Fruit fly (Drosophila melanogaster) whole organism, embryonic: ENCODE data around the gene dysc.

ENCODE experiments used
- CG1233 ChIP-seq: fragments of 200-800 bp; sonication (Bioruptor generic); optimal IDR thresholded peaks from 4 replicates; lab custom pipeline; 2018; ENCODE audit warnings: missing biosample characterization, mild to moderate bottlenecking, missing genetic modification characterization
- CG13287 ChIP-seq: fragments of 200-800 bp; sonication (Bioruptor generic); IDR thresholded peaks from 2 replicates; pipeline ENCODE4 v1.3.6; 2022; ENCODE audit warnings: missing biosample characterization, missing genetic modification characterization; ENCODE audit not compliant: partially characterized antibody
- CG13894 ChIP-seq: fragments of 200-800 bp; sonication (Bioruptor generic); optimal IDR thresholded peaks from 3 replicates; lab custom pipeline; 2018; ENCODE audit warnings: missing biosample characterization, mild to moderate bottlenecking, missing genetic modification characterization, moderate library complexity
- CG14441 ChIP-seq: fragments of 200-800 bp; sonication (Bioruptor generic); IDR thresholded peaks from 2 replicates; pipeline ENCODE4 v1.3.6; 2022; ENCODE audit warnings: missing biosample characterization, missing genetic modification characterization
- CG15011 ChIP-seq: fragments of 200-800 bp; sonication (Bioruptor generic); optimal IDR thresholded peaks from 3 replicates; lab custom pipeline; 2018; ENCODE audit warnings: missing biosample characterization, mild to moderate bottlenecking, missing genetic modification characterization
- CG17186 ChIP-seq: fragments of 200-800 bp; sonication (Bioruptor generic); optimal IDR thresholded peaks from 3 replicates; lab custom pipeline; 2017; ENCODE audit warnings: missing biosample characterization, missing genetic modification reagents, missing genetic modification characterization
- CG17328 ChIP-seq: fragments of 200-800 bp; sonication (Bioruptor generic); IDR thresholded peaks from 2 replicates; pipeline ENCODE4 v1.3.6; 2022; ENCODE audit warnings: missing biosample characterization, missing genetic modification characterization
- CG17359 ChIP-seq: fragments of 200-800 bp; sonication (Bioruptor generic); optimal IDR thresholded peaks from 3 replicates; lab custom pipeline; 2018; ENCODE audit warnings: missing biosample characterization, mild to moderate bottlenecking, missing genetic modification characterization, moderate library complexity
- CG18262 ChIP-seq: fragments of 200-800 bp; optimal IDR thresholded peaks from 3 replicates; lab custom pipeline; 2019; ENCODE audit warnings: missing biosample characterization, mild to moderate bottlenecking, missing genetic modification characterization, moderate library complexity
- CG32767 ChIP-seq: fragments of 200-800 bp; sonication (Bioruptor generic); IDR thresholded peaks from 2 replicates; pipeline ENCODE4 v1.3.6; 2022; ENCODE audit warnings: missing biosample characterization, missing genetic modification characterization
- CG3407 ChIP-seq: fragments of 200-800 bp; sonication (Bioruptor generic); optimal IDR thresholded peaks from 2 replicates; lab custom pipeline; 2018; ENCODE audit warnings: missing biosample characterization, mild to moderate bottlenecking, missing genetic modification characterization
- CG43689 ChIP-seq: fragments of 200-800 bp; sonication (Bioruptor generic); IDR thresholded peaks from 2 replicates; pipeline ENCODE4 v1.3.6; 2022; ENCODE audit warnings: missing biosample characterization, missing genetic modification characterization
- CG4424 ChIP-seq: fragments of 200-800 bp; sonication (Bioruptor generic); optimal IDR thresholded peaks from 3 replicates; lab custom pipeline; 2016; ENCODE audit warnings: missing biosample characterization, missing genetic modification characterization
- CG7372 ChIP-seq: fragments of 200-800 bp; sonication (Bioruptor generic); IDR thresholded peaks from 2 replicates; pipeline ENCODE4 v1.3.6; 2022; ENCODE audit warnings: missing biosample characterization, missing genetic modification characterization
- CG7556 ChIP-seq: fragments of 200-800 bp; sonication (Bioruptor generic); optimal IDR thresholded peaks from 2 replicates; lab custom pipeline; 2017; ENCODE audit warnings: missing biosample characterization, mild to moderate bottlenecking, missing genetic modification characterization
- CG8281 ChIP-seq: fragments of 200-800 bp; sonication (Bioruptor generic); optimal IDR thresholded peaks from 2 replicates; lab custom pipeline; 2018; ENCODE audit warnings: missing biosample characterization, mild to moderate bottlenecking, missing genetic modification characterization, moderate library complexity
- CG8944 ChIP-seq: fragments of 200-800 bp; sonication (Bioruptor generic); optimal IDR thresholded peaks from 3 replicates; lab custom pipeline; 2016; ENCODE audit warnings: missing biosample characterization, missing genetic modification characterization
- D19A ChIP-seq: fragments of 200-800 bp; optimal IDR thresholded peaks from 3 replicates; lab custom pipeline; 2019; ENCODE audit warnings: missing biosample characterization, mild to moderate bottlenecking, missing genetic modification characterization, moderate library complexity
- D19B ChIP-seq: fragments of 200-800 bp; sonication (Bioruptor generic); optimal IDR thresholded peaks from 2 replicates; lab custom pipeline; 2017; ENCODE audit warnings: missing biosample characterization, mild to moderate bottlenecking, missing genetic modification characterization
- Doc2 ChIP-seq: fragments of 200-800 bp; sonication (Bioruptor generic); IDR thresholded peaks from 2 replicates; pipeline ENCODE4 v1.3.6; 2022; ENCODE audit warnings: missing biosample characterization, missing genetic modification characterization
- Doc3 ChIP-seq: fragments of 200-800 bp; sonication (Bioruptor generic); IDR thresholded peaks from 3 replicates; pipeline ENCODE4 v1.3.6; 2022; ENCODE audit warnings: missing biosample characterization, missing genetic modification characterization; ENCODE audit not compliant: partially characterized antibody
- Elba2 ChIP-seq: fragments of 200-800 bp; sonication (Bioruptor generic); optimal IDR thresholded peaks from 3 replicates; lab custom pipeline; 2016; ENCODE audit warnings: missing biosample characterization, missing genetic modification characterization
- HLHmδ ChIP-seq: fragments of 200-800 bp; sonication (Bioruptor generic); optimal IDR thresholded peaks from 2 replicates; lab custom pipeline; 2018; ENCODE audit warnings: missing biosample characterization, mild to moderate bottlenecking, missing genetic modification characterization, moderate library complexity
- HmgZ ChIP-seq: fragments of 200-800 bp; sonication (Bioruptor generic); optimal IDR thresholded peaks from 2 replicates; lab custom pipeline; 2018; ENCODE audit warnings: missing biosample characterization, mild to moderate bottlenecking, missing genetic modification characterization
- Hmx ChIP-seq: fragments of 200-800 bp; sonication (Bioruptor generic); optimal IDR thresholded peaks from 2 replicates; lab custom pipeline; 2016; ENCODE audit warnings: missing biosample characterization, missing genetic modification characterization
- Hr39 ChIP-seq: fragments of >200 bp; optimal IDR thresholded peaks from 2 replicates; lab custom pipeline; 2017
- Hsf ChIP-seq: fragments of 200-800 bp; sonication (Bioruptor generic); optimal IDR thresholded peaks from 3 replicates; lab custom pipeline; 2016; ENCODE audit warnings: missing biosample characterization, missing genetic modification characterization
- Lhr ChIP-seq: fragments of 200-800 bp; sonication (Bioruptor generic); optimal IDR thresholded peaks from 3 replicates; lab custom pipeline; 2017; ENCODE audit warnings: mild to moderate bottlenecking, missing biosample characterization, missing genetic modification reagents, missing genetic modification characterization
- Lpt ChIP-seq: fragments of >200 bp; optimal IDR thresholded peaks from 2 replicates; lab custom pipeline; 2018; ENCODE audit warnings: missing biosample characterization, missing genetic modification characterization
- MESR4 ChIP-seq: fragments of 200-800 bp; sonication (Bioruptor generic); optimal IDR thresholded peaks from 2 replicates; lab custom pipeline; 2018; ENCODE audit warnings: missing biosample characterization, mild to moderate bottlenecking, missing genetic modification characterization, moderate library complexity
- Poxn ChIP-seq: fragments of 200-800 bp; sonication (Bioruptor generic); IDR thresholded peaks from 2 replicates; pipeline ENCODE4 v1.3.6; 2022; ENCODE audit warnings: missing biosample characterization, missing genetic modification characterization
- Ptx1 ChIP-seq: fragments of 200-800 bp; sonication (Bioruptor generic); IDR thresholded peaks from 2 replicates; pipeline ENCODE4 v1.3.6; 2022; ENCODE audit warnings: missing biosample characterization, missing genetic modification characterization
- Stat92E ChIP-seq, 3 experiments: fragments of >200 bp in 2 of 3; fragments of 200-800 bp in 1 of 3; sonication (Bioruptor generic) in 1 of 3; optimal IDR thresholded peaks; 2 replicates each; lab custom pipeline; 2017 to 2019; ENCODE audit warnings: missing biosample characterization in 3 of 3, missing genetic modification characterization in 3 of 3, mild to moderate bottlenecking in 1 of 3, moderate library complexity in 1 of 3
- Xrp1 ChIP-seq: fragments of 200-800 bp; sonication (Bioruptor generic); IDR thresholded peaks from 2 replicates; pipeline ENCODE4 v1.3.6; 2022; ENCODE audit warnings: missing biosample characterization, missing genetic modification characterization
- bowl ChIP-seq: fragments of 200-800 bp; sonication (Bioruptor generic); IDR thresholded peaks from 2 replicates; pipeline ENCODE4 v1.3.6; 2022; ENCODE audit warnings: missing biosample characterization, missing genetic modification characterization
- chif ChIP-seq, 2 experiments: fragments of 200-800 bp; sonication (Bioruptor generic); optimal IDR thresholded peaks; 3 replicates each; lab custom pipeline; 2016; ENCODE audit warnings: missing biosample characterization in 2 of 2, missing genetic modification characterization in 2 of 2
- h ChIP-seq: fragments of >200 bp; optimal IDR thresholded peaks from 2 replicates; lab custom pipeline; 2017
- her ChIP-seq: fragments of 200-800 bp; sonication (Bioruptor generic); optimal IDR thresholded peaks from 2 replicates; lab custom pipeline; 2016; ENCODE audit warnings: missing biosample characterization, missing genetic modification characterization
- ken ChIP-seq: fragments of 200-800 bp; sonication (Bioruptor generic); IDR thresholded peaks from 3 replicates; pipeline ENCODE4 v1.3.6; 2022; ENCODE audit warnings: missing biosample characterization, missing genetic modification characterization
- lov ChIP-seq, 2 experiments: fragments of 200-800 bp in 1 of 2; fragments of >200 bp in 1 of 2; sonication (Bioruptor generic) in 1 of 2; IDR thresholded peaks in 1 of 2; optimal IDR thresholded peaks in 1 of 2; 2 replicates in 1 of 2; 3 replicates in 1 of 2; pipeline versions ENCODE4 v1.3.6 to Lab custom; 2017 to 2022; ENCODE audit warnings: missing biosample characterization in 1 of 2, missing genetic modification characterization in 1 of 2
- mld ChIP-seq: fragments of 200-800 bp; sonication (Bioruptor generic); IDR thresholded peaks from 3 replicates; pipeline ENCODE4 v1.3.6; 2022; ENCODE audit warnings: missing biosample characterization, missing genetic modification characterization; ENCODE audit not compliant: partially characterized antibody
- pfk ChIP-seq: fragments of 200-800 bp; sonication (Bioruptor generic); optimal IDR thresholded peaks from 2 replicates; lab custom pipeline; 2018; ENCODE audit warnings: missing biosample characterization, mild to moderate bottlenecking, missing genetic modification characterization, moderate library complexity
- prd ChIP-seq, 3 experiments: fragments of >200 bp in 2 of 3; fragments of 200-800 bp in 1 of 3; sonication (Bioruptor generic) in 1 of 3; optimal IDR thresholded peaks in 2 of 3; IDR thresholded peaks in 1 of 3; 2 replicates in 2 of 3; 3 replicates in 1 of 3; pipeline versions ENCODE4 v1.3.6 to Lab custom; 2017 to 2022; ENCODE audit warnings: missing biosample characterization in 1 of 3, missing genetic modification characterization in 1 of 3
- psq ChIP-seq: fragments of 200-800 bp; sonication (Bioruptor generic); optimal IDR thresholded peaks from 2 replicates; lab custom pipeline; 2017; ENCODE audit warnings: missing biosample characterization, missing genetic modification characterization
- repo ChIP-seq: fragments of 200-800 bp; sonication (Bioruptor generic); optimal IDR thresholded peaks from 2 replicates; lab custom pipeline; 2016; ENCODE audit warnings: missing biosample characterization, missing genetic modification characterization
- slou ChIP-seq: fragments of 200-800 bp; sonication (Bioruptor generic); optimal IDR thresholded peaks from 3 replicates; lab custom pipeline; 2016; ENCODE audit warnings: missing biosample characterization, missing genetic modification characterization
- tap ChIP-seq: fragments of 200-800 bp; optimal IDR thresholded peaks from 3 replicates; lab custom pipeline; 2019; ENCODE audit warnings: missing biosample characterization, mild to moderate bottlenecking, missing genetic modification characterization, moderate library complexity
- zfh2 ChIP-seq: fragments of 200-800 bp; sonication (Bioruptor generic); optimal IDR thresholded peaks from 2 replicates; lab custom pipeline; 2016; ENCODE audit warnings: missing biosample characterization, missing genetic modification characterization

The dysc gene

DNA sequence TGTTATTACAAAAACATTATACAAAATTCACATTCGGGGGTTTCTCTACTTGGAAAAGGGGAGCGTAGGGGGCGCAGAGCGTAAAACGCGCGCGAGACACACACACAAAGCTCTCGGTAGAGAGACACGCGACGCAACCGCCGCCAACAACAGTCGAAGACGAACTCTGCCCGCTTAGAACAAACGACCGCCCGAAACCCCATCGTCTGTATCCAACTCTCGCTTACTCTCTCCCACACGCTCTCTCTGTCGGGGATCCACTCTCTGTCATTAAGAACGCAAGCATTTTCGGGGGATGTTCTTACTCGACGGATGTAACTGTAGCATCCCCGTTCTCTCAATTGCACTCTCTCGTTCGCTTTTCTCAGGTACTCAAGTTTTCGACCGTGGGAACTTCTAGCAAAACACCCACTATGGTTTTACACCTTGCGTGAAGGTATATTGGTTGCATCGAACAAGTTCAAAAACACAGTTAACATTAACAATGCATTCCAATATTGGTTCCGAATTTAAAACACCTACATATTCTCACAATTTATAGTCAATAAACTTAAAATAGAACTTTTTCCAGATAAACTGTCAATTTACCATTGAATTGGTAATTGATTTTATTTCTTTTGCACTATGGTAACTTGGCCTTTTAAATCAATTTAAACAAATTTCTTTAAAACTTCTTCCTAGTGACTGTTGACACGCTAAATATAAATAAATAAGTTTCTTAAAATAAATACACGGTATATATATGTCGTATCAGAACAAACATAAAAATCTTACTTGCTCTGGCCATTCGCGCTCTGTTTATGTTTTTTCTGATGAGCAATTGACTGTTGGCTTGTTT is 17.0 kb upstream of the dysc start (continued):
- TF ChIP-seq CG1233 (GFP tag; lab: Kevin White, UChicago), result peak; percentile 93
- peak; percentile 89 to 92 for TF ChIP-seq chif (GFP tag; optimal IDR thresholded peaks at IDR 0.05; lab: Kevin White, UChicago)
- peak; percentile 98 for TF ChIP-seq CG18262 (tag; lab: Kevin White, UChicago)
- peak; percentile 92 for TF ChIP-seq CG4424
- TF ChIP-seq prd (optimal IDR thresholded peaks at IDR 0.05; lab: Kevin White, UChicago), result no peak
- TF ChIP-seq prd (GFP tag; IDR thresholded peaks at IDR 0.05; lab: Robert Waterston, UW), result peak; percentile 85
- TF ChIP-seq Doc3 (GFP tag; lab: Robert Waterston, UW), result no peak; the same call in 2 of the 3 replicates
- peak; percentile 94 for TF ChIP-seq Hsf (GFP tag; lab: Kevin White, UChicago)
- no peak for TF ChIP-seq MESR4
- peak; percentile 81 for TF ChIP-seq tap (tag; lab: Kevin White, UChicago)
- TF ChIP-seq her, result peak; percentile 84
- peak; percentile 32 for TF ChIP-seq CG17186 (GFP tag; lab: Kevin White, UChicago)
- peak; percentile 66 for TF ChIP-seq Poxn (GFP tag; lab: Robert Waterston, UW)
- peak; percentile 88 for TF ChIP-seq Ptx1
- peak; percentile 87 for TF ChIP-seq CG17359 (tag; lab: Kevin White, UChicago)
- TF ChIP-seq D19B (GFP tag; lab: Kevin White, UChicago), result peak; percentile 100
- TF ChIP-seq CG7372 (GFP tag; lab: Robert Waterston, UW), result peak; percentile 74
- no peak for TF ChIP-seq Elba2 (GFP tag; lab: Kevin White, UChicago)
- TF ChIP-seq psq (GFP tag; lab: Kevin White, UChicago), result peak; percentile 70
- TF ChIP-seq CG13894, result peak; percentile 67
- peak; percentile 66 for TF ChIP-seq ken
- TF ChIP-seq CG14441 (GFP tag; lab: Robert Waterston, UW), result peak; percentile 80
- peak; percentile 58 for TF ChIP-seq CG8281 (tag; lab: Kevin White, UChicago)
- peak; percentile 88 for TF ChIP-seq zfh2
- TF ChIP-seq h (lab: Kevin White, UChicago), result no peak
- TF ChIP-seq CG7556 (GFP tag; lab: Kevin White, UChicago), result peak; percentile 97
- no peak for TF ChIP-seq lov (optimal IDR thresholded peaks at IDR 0.05; lab: Kevin White, UChicago)
- TF ChIP-seq lov (GFP tag; IDR thresholded peaks at IDR 0.05; lab: Robert Waterston, UW), result no peak
- TF ChIP-seq Lhr (GFP tag; lab: Kevin White, UChicago), result peak; percentile 70
- TF ChIP-seq Doc2, result peak; percentile 22; the same call in 1 of the 2 replicates
- TF ChIP-seq Hmx (GFP tag; lab: Kevin White, UChicago), result peak; percentile 75
- no peak for TF ChIP-seq Stat92E (GFP tag; optimal IDR thresholded peaks at IDR 0.05; lab: Kevin White, UChicago)
- peak; percentile 89 for TF ChIP-seq CG15011 (GFP tag; lab: Kevin White, UChicago)
- TF ChIP-seq pfk (GFP tag; lab: Kevin White, UChicago), result no peak
- peak; percentile 48 for TF ChIP-seq CG32767 (GFP tag; lab: Robert Waterston, UW)
- TF ChIP-seq CG43689, result peak; percentile 34; the same call in 1 of the 2 replicates
- peak; percentile 89 for TF ChIP-seq Xrp1 (GFP tag; lab: Robert Waterston, UW)
- peak; percentile 71 for TF ChIP-seq slou (GFP tag; lab: Kevin White, UChicago)
- peak; percentile 76 for TF ChIP-seq HLHmδ (GFP tag; lab: Kevin White, UChicago)
- TF ChIP-seq Lpt (GFP tag; lab: Kevin White, UChicago), result no peak
- peak; percentile 59 for TF ChIP-seq CG13287 (GFP tag; lab: Robert Waterston, UW)
- peak; percentile 81 for TF ChIP-seq CG3407 (GFP tag; lab: Kevin White, UChicago)
- 0 out of 3 replicates have a peak, but pooled peaks have one; percentile 46 for TF ChIP-seq mld (GFP tag; lab: Robert Waterston, UW)
- TF ChIP-seq Hr39 (lab: Kevin White, UChicago), result no peak
- TF ChIP-seq CG17328, result peak; percentile 71
- peak; percentile 87 for TF ChIP-seq CG8944 (GFP tag; lab: Kevin White, UChicago)
- TF ChIP-seq bowl (GFP tag; lab: Robert Waterston, UW), result 0 out of 2 replicates have a peak, but pooled peaks have one; percentile 39
- TF ChIP-seq HmgZ (tag; lab: Kevin White, UChicago), result peak; percentile 87
- peak; percentile 92 for TF ChIP-seq D19A (tag; lab: Kevin White, UChicago)
- TF ChIP-seq repo (GFP tag; lab: Kevin White, UChicago), result peak; percentile 84
